Worm (Caenorhabditis elegans): Measurements from ENCODE around the gene srw-113.

- no peak for TF ChIP-seq ztf-29 (GFP tag; IDR thresholded peaks at IDR 0.05)
- TF ChIP-seq cog-1 (tag; optimal IDR thresholded peaks at IDR 0.05) = no peak
- no peak for TF ChIP-seq klf-2 (GFP tag; conservative IDR thresholded peaks at IDR 0.05)
- TF ChIP-seq ztf-23 (GFP tag; IDR thresholded peaks at IDR 0.05) = no peak
- no peak for TF ChIP-seq flt-1 (GFP tag; IDR thresholded peaks at IDR 0.05)
- TF ChIP-seq ref-1 (GFP tag; conservative IDR thresholded peaks at IDR 0.05) = no peak
- no peak for TF ChIP-seq T22C8.4 (GFP tag; IDR thresholded peaks at IDR 0.05)
- no peak for TF ChIP-seq med-1 (GFP tag; optimal IDR thresholded peaks at IDR 0.05; ENCODE audit: insufficient read depth)
Measured at ce11 chrV:15306745-15307144, 26.2 kb upstream of the srw-113 start, which contains the start of gene T26H8.4.

All from whole organism, midembryonic.